Worm (Caenorhabditis elegans) whole organism, L2 larva: ENCODE measurements around the gene srbc-79.

Experiments used
- nhr-23 ChIP-seq: fragments of 150-350 bp; optimal IDR thresholded peaks from 2 replicates; lab custom pipeline; 2014; ENCODE audit warnings: missing biosample characterization, missing genetic modification reagents, missing genetic modification characterization
- nhr-237 ChIP-seq: fragments of 150-350 bp; optimal IDR thresholded peaks from 2 replicates; lab custom pipeline; 2014; ENCODE audit warnings: missing biosample characterization, missing genetic modification characterization
- unc-55 ChIP-seq: fragments of 150-350 bp; sonication (generic microtip); optimal IDR thresholded peaks from 3 replicates; lab custom pipeline; 2014; ENCODE audit warnings: missing biosample characterization, missing genetic modification reagents, missing genetic modification characterization

ce11 chrV:20504997-20505396, 12.7 kb upstream of the srbc-79 start, which contains the start of gene Y38H6C.4:
- no peak for TF ChIP-seq nhr-237
- no peak for TF ChIP-seq nhr-23 (tag; lab: Kevin White, UChicago)
- TF ChIP-seq unc-55 (GFP tag; lab: Kevin White, UChicago): no peak
